Worm (Caenorhabditis elegans): Measurements from ENCODE around the gene R10D12.8.

R10D12.8 gene

ce11 chrV:13906166-13906565 is 46.9 kb downstream of the R10D12.8 start, which contains the start of gene stdh-1:
Gene stdh-1 (plus strand): TSS chrV:13906492.
- TF ChIP-seq unc-3 (GFP tag; conservative IDR thresholded peaks at IDR 0.05) (no peak), unc-3 (tag; optimal IDR thresholded peaks at IDR 0.05) (no peak), unc-42 (tag; optimal IDR thresholded peaks at IDR 0.05) (peak; percentile 86)

DNA sequence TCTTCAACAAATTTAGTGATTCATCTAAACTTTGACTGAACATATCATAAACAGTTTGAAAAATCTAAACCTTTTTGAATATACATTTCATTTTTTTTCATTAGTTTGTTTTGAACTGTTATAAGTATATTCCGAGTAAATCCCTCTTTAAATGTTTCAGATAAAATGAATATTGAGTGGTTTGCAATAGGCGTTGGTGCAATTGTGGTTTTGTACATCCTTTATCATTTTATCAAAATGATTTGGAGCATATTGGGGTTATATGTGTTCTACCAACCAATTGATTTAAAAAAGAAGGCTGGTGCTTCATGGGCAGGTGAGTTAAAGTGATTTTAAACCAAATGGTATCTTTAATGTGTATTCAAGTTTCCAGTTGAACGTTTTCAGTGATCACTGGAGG is 48.6 kb downstream of the R10D12.8 start, which contains the start of gene stdh-3:
Gene stdh-3, plus strand, starts transcription at position 166 of the 400 bp plus-strand sequence.
- no peak for TF ChIP-seq K02D7.2 (tag; optimal IDR thresholded peaks at IDR 0.05)
- TF ChIP-seq hlh-8 (tag; optimal IDR thresholded peaks at IDR 0.05): no peak
- TF ChIP-seq che-1 (tag; optimal IDR thresholded peaks at IDR 0.05): no peak
- TF ChIP-seq hlh-15 (tag; optimal IDR thresholded peaks at IDR 0.05): no peak
- no peak for TF ChIP-seq hlh-30 (tag; optimal IDR thresholded peaks at IDR 0.05; ENCODE audit: insufficient read depth)
- no peak for TF ChIP-seq F13H6.1 (tag; optimal IDR thresholded peaks at IDR 0.05)
- no peak for TF ChIP-seq hlh-13 (GFP tag; optimal IDR thresholded peaks at IDR 0.05)
- TF ChIP-seq sdc-2 (tag; optimal IDR thresholded peaks at IDR 0.05): no peak

DNA sequence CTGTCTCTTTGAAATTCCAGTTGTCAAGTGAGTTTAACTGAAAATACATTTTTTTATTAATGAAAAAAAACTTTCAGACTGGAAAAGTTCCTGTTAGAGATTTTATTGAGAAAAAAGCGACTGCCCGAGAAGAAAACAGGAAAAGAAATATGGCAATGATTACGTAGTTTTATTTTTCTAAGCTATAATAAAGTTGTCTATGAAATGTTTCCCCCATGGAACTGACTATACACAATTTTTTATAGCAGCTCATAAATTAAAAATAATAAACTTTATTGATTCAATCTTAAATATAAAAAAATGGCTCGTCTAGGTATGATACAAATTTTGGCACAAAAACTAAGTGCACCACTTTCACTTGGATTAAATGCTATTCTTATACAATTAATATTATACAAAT is 50.6 kb downstream of the R10D12.8 start, which contains the start of gene C06B3.1:
Gene C06B3.1, plus strand, starts transcription at position 301 of the 400 bp plus-strand sequence.
- TF ChIP-seq gmeb-2 (tag; optimal IDR thresholded peaks at IDR 0.05) (no peak), hlh-30 (tag; optimal IDR thresholded peaks at IDR 0.05; ENCODE audit: insufficient read depth) (no peak), fkh-10 (GFP tag; optimal IDR thresholded peaks at IDR 0.05) (no peak), pqm-1 (tag; optimal IDR thresholded peaks at IDR 0.05) (no peak), madf-2 (tag; optimal IDR thresholded peaks at IDR 0.05) (no peak), ceh-34 (tag; optimal IDR thresholded peaks at IDR 0.05) (no peak), fax-1 (tag; optimal IDR thresholded peaks at IDR 0.05) (no peak), ceh-30 (tag; optimal IDR thresholded peaks at IDR 0.05) (no peak), ceh-6 (GFP tag; optimal IDR thresholded peaks at IDR 0.05) (no peak), unc-55 (GFP tag; optimal IDR thresholded peaks at IDR 0.05) (no peak), ztf-16 (tag; optimal IDR thresholded peaks at IDR 0.05) (no peak), ceh-2 (tag; optimal IDR thresholded peaks at IDR 0.05) (no peak), K02D7.2 (tag; optimal IDR thresholded peaks at IDR 0.05) (no peak), hlh-8 (tag; optimal IDR thresholded peaks at IDR 0.05) (no peak), sdc-2 (tag; optimal IDR thresholded peaks at IDR 0.05) (no peak), pat-9 (tag; optimal IDR thresholded peaks at IDR 0.05) (no peak), ttx-3 (tag; optimal IDR thresholded peaks at IDR 0.05) (no peak), ceh-48 (tag; optimal IDR thresholded peaks at IDR 0.05) (no peak), npax-4 (tag; optimal IDR thresholded peaks at IDR 0.05) (no peak)
